Worm (Caenorhabditis elegans) whole organism, L1 larva: Measurements from ENCODE around the gene K01D12.1.

Experiments used
- ama-1 ChIP-seq: fragments of 150-350 bp; optimal IDR thresholded peaks from 2 replicates; lab custom pipeline; 2014
- ceh-8 ChIP-seq: fragments of 200-800 bp; sonication (Bioruptor generic); optimal IDR thresholded peaks from 2 replicates; lab custom pipeline; 2018; ENCODE audit warnings: mild to moderate bottlenecking, missing genetic modification characterization, moderate library complexity, missing compliant biosample characterization
- ces-1 ChIP-seq: fragments of 150-350 bp; optimal IDR thresholded peaks from 2 replicates; lab custom pipeline; 2014; ENCODE audit warnings: missing biosample characterization, missing genetic modification reagents, missing genetic modification characterization
- lin-13 ChIP-seq: fragments of 150-350 bp; optimal IDR thresholded peaks from 2 replicates; lab custom pipeline; 2014; ENCODE audit warnings: missing biosample characterization, missing genetic modification reagents, missing genetic modification characterization
- lin-39 ChIP-seq: fragments of 150-350 bp; optimal IDR thresholded peaks from 2 replicates; lab custom pipeline; 2014; ENCODE audit warnings: missing biosample characterization, missing genetic modification reagents, missing genetic modification characterization
- lsy-2 ChIP-seq, 2 experiments: fragments of 150-350 bp; optimal IDR thresholded peaks; 2 replicates each; lab custom pipeline; 2014; ENCODE audit warnings: missing biosample characterization in 2 of 2, missing genetic modification characterization in 2 of 2
- nhr-12 ChIP-seq: sonication (generic microtip); optimal IDR thresholded peaks from 2 replicates; lab custom pipeline; 2017; ENCODE audit warnings: missing biosample characterization, missing genetic modification characterization
- unc-86 ChIP-seq: sonication (generic microtip); optimal IDR thresholded peaks from 2 replicates; lab custom pipeline; 2016; ENCODE audit warnings: missing genetic modification characterization, missing compliant biosample characterization

DNA sequence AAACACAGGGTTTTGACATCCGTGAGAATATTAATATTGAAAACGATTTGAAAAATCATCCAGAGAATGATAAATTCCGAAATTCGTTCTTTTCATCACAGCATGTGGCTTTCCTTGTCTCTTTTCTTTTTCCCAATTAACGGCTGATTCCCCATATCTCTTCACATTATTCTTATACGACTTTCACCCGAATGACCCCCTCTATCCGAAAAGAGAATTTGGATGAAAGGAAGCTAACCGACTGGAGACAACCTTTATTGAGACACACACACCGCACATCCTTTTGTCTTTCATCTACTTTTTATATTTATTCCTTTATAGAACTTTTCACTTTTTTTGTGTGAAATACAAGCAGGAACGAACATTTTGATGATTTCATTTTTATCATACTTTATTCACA lies 19.7 kb upstream of the K01D12.1 start:
- TF ChIP-seq ama-1 (lab: Kevin White, UChicago) (no peak), unc-86 (tag; lab: Kevin White, UChicago) (no peak), ces-1 (GFP tag; lab: Kevin White, UChicago) (no peak), lsy-2 (tag; optimal IDR thresholded peaks at IDR 0.05; lab: Kevin White, UChicago) (no peak), lin-39 (tag; lab: Kevin White, UChicago) (no peak), lin-13 (no peak), nhr-12 (tag; lab: Kevin White, UChicago) (no peak), ceh-8 (GFP tag; lab: Kevin White, UChicago) (no peak)
